ENCODE assay signal across 5 fruit fly cellular contexts in the genomic region with DNA sequence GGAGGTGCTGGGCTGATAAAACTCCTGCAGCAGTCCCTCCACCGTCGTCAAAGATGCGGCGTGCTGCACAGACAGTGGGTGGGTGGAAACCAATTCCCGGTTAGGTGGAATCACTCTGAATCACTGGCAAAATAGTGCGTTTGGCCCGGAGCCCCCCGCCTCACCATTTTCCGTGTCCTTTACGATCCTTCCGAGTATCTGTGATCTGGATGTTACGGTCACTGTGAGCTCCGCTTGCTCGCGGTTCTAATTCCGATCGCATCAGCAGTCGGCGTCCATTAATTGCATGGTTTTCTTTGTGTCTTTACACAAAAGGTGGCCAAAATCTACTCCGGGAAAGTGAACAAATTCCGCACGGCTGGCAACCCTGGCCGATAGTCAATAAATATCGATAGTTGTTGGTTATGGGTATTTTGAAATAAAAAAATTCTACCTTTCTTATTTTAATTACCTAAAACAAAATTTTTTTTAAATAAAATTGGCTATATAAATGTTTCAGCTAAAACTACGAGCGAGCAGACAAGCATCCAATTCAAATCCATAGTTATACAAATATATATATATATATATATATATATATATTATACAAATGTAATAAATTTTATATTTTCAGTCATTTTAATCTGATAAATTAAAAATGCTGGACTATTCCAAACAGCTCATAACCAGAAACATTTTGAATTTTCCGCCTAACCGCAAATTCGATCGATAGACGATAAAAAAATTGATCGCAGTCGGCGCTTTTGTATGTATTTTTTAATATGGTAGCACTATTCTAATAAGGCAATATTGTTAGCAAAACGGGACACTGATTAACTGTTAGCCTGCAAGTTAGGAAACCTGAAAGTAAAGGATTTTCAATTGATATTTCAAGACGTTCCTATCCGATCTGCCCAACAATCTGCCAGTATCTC.
TF ChIP-seq lines count a peak whose summit lies in the region.

A gene (minus strand): TSS at position 350 of the 914 bp plus-strand sequence.
A gene (plus strand): TSS at position 755 of the 914 bp plus-strand sequence.

- TF ChIP-seq CTCF in whole organism, embryonic (GFP tag; optimal IDR thresholded peaks at IDR 0.05; lab: Kevin White, UChicago) = no peak

TF ChIP-seq in whole organism, adult, 20 proteins besides CTCF, POLR2A, EP300 and RAD21 (continues in another document):
- peak; percentile 30 for TF ChIP-seq bab1 (GFP tag; optimal IDR thresholded peaks at IDR 0.05; lab: Kevin White, UChicago)
- TF ChIP-seq CG33017 (tag; optimal IDR thresholded peaks at IDR 0.05; lab: Kevin White, UChicago) = peak; percentile 4
- TF ChIP-seq tj (GFP tag; optimal IDR thresholded peaks at IDR 0.05; lab: Kevin White, UChicago) = peak; percentile 12
- TF ChIP-seq CG1620 (GFP tag; optimal IDR thresholded peaks at IDR 0.05; lab: Kevin White, UChicago) = peak; percentile 31
- TF ChIP-seq CG7045 (GFP tag; optimal IDR thresholded peaks at IDR 0.05; lab: Kevin White, UChicago) = no peak
- peak; percentile 52 for TF ChIP-seq CG7101 (tag; optimal IDR thresholded peaks at IDR 0.05; lab: Kevin White, UChicago)
- no peak for TF ChIP-seq Clk (GFP tag; optimal IDR thresholded peaks at IDR 0.05; lab: Kevin White, UChicago)
- no peak for TF ChIP-seq toe (GFP tag; optimal IDR thresholded peaks at IDR 0.05; lab: Kevin White, UChicago)
- peak; percentile 7 for TF ChIP-seq ovo (GFP tag; optimal IDR thresholded peaks at IDR 0.05; lab: Kevin White, UChicago)
- no peak for TF ChIP-seq kay (GFP tag; lab: Kevin White, UChicago; ENCODE audit: borderline replicate concordance)
- TF ChIP-seq CG12768 (GFP tag; optimal IDR thresholded peaks at IDR 0.05; lab: Kevin White, UChicago) = no peak
- TF ChIP-seq pad (GFP tag; optimal IDR thresholded peaks at IDR 0.05; lab: Kevin White, UChicago) = no peak
- no peak for TF ChIP-seq Crg-1 (GFP tag; optimal IDR thresholded peaks at IDR 0.05; lab: Kevin White, UChicago)
- no peak for TF ChIP-seq CG5204 (GFP tag; optimal IDR thresholded peaks at IDR 0.05; lab: Kevin White, UChicago)
- no peak for TF ChIP-seq cic (GFP tag; optimal IDR thresholded peaks at IDR 0.05; lab: Kevin White, UChicago)
- TF ChIP-seq Mnt (GFP tag; optimal IDR thresholded peaks at IDR 0.05; lab: Kevin White, UChicago) = peak; percentile 10

TF ChIP-seq in whole organism, embryonic, 481 proteins besides CTCF, POLR2A, EP300 and RAD21 (continues in another document):
- TF ChIP-seq CG4617 (GFP tag; optimal IDR thresholded peaks at IDR 0.05; lab: Kevin White, UChicago; ENCODE audit: borderline replicate concordance) (peak; percentile 71), CG11093 (GFP tag; IDR thresholded peaks at IDR 0.05; lab: Robert Waterston, UW) (no peak), CG18262 (tag; optimal IDR thresholded peaks at IDR 0.05; lab: Kevin White, UChicago) (peak; percentile 46), CG11695 (GFP tag; IDR thresholded peaks at IDR 0.05; lab: Robert Waterston, UW) (no peak), Neu2 (GFP tag; optimal IDR thresholded peaks at IDR 0.05; lab: Kevin White, UChicago; ENCODE audit: borderline replicate concordance) (no peak), CG4404 (GFP tag; IDR thresholded peaks at IDR 0.05; lab: Robert Waterston, UW) (no peak), lov (optimal IDR thresholded peaks at IDR 0.05; lab: Kevin White, UChicago) (no peak), lov (GFP tag; IDR thresholded peaks at IDR 0.05; lab: Robert Waterston, UW) (no peak), Myb (GFP tag; optimal IDR thresholded peaks at IDR 0.05; lab: Kevin White, UChicago) (peak; percentile 11), CG30431 (GFP tag; optimal IDR thresholded peaks at IDR 0.05; lab: Kevin White, UChicago) (no peak), Aef1 (GFP tag; IDR thresholded peaks at IDR 0.05; lab: Robert Waterston, UW) (no peak), NC2α (GFP tag; optimal IDR thresholded peaks at IDR 0.05; lab: Kevin White, UChicago) (no peak), CG10565 (GFP tag; optimal IDR thresholded peaks at IDR 0.05; lab: Kevin White, UChicago) (no peak), zfh2 (GFP tag; optimal IDR thresholded peaks at IDR 0.05; lab: Kevin White, UChicago) (peak; percentile 32), MESR4 (GFP tag; optimal IDR thresholded peaks at IDR 0.05; lab: Kevin White, UChicago) (peak; percentile 77), ham (GFP tag; IDR thresholded peaks at IDR 0.05; lab: Robert Waterston, UW) (no peak)

TF ChIP-seq in whole organism, prepupa, 60 proteins besides CTCF, POLR2A, EP300 and RAD21 (continues in another document):
- TF ChIP-seq CG11902 (GFP tag; optimal IDR thresholded peaks at IDR 0.05; lab: Kevin White, UChicago) (no peak), pdm3 (GFP tag; optimal IDR thresholded peaks at IDR 0.05; lab: Kevin White, UChicago) (no peak), dsx (GFP tag; optimal IDR thresholded peaks at IDR 0.05; lab: Kevin White, UChicago; ENCODE audit: poor library complexity, severe bottlenecking) (no peak), Eip75B (GFP tag; optimal IDR thresholded peaks at IDR 0.05; lab: Kevin White, UChicago) (no peak), svp (GFP tag; lab: Kevin White, UChicago) (no peak), CG9139 (GFP tag; optimal IDR thresholded peaks at IDR 0.05; lab: Kevin White, UChicago) (no peak), CG8319 (GFP tag; optimal IDR thresholded peaks at IDR 0.05; lab: Kevin White, UChicago) (no peak), Met (GFP tag; optimal IDR thresholded peaks at IDR 0.05; lab: Kevin White, UChicago) (no peak), CG7368 (GFP tag; optimal IDR thresholded peaks at IDR 0.05; lab: Kevin White, UChicago) (no peak), Sox14 (GFP tag; optimal IDR thresholded peaks at IDR 0.05; lab: Kevin White, UChicago) (peak; percentile 84), Hr38 (GFP tag; optimal IDR thresholded peaks at IDR 0.05; lab: Kevin White, UChicago) (no peak), dac (GFP tag; optimal IDR thresholded peaks at IDR 0.05; lab: Kevin White, UChicago) (no peak), achi (GFP tag; optimal IDR thresholded peaks at IDR 0.05; lab: Kevin White, UChicago) (no peak), esn (GFP tag; optimal IDR thresholded peaks at IDR 0.05; lab: Kevin White, UChicago) (peak; percentile 21), Eip78C (GFP tag; lab: Kevin White, UChicago) (peak; percentile 38), CG10669 (GFP tag; optimal IDR thresholded peaks at IDR 0.05; lab: Kevin White, UChicago) (no peak), CG8632 (GFP tag; optimal IDR thresholded peaks at IDR 0.05; lab: Kevin White, UChicago) (peak; percentile 7), CG16779 (tag; optimal IDR thresholded peaks at IDR 0.05; lab: Kevin White, UChicago) (no peak)

TF ChIP-seq in whole organism, pupa, 21 proteins besides CTCF, POLR2A, EP300 and RAD21:
- TF ChIP-seq CG14655 (GFP tag; optimal IDR thresholded peaks at IDR 0.05; lab: Kevin White, UChicago) = no peak
- peak; percentile 2 for TF ChIP-seq CG15710 (tag; optimal IDR thresholded peaks at IDR 0.05; lab: Kevin White, UChicago)
- TF ChIP-seq Snoo (tag; optimal IDR thresholded peaks at IDR 0.05; lab: Kevin White, UChicago) = peak; percentile 7
- peak; percentile 20 for TF ChIP-seq CG17806 (tag; optimal IDR thresholded peaks at IDR 0.05; lab: Kevin White, UChicago)
- peak; percentile 30 for TF ChIP-seq CG9948 (tag; optimal IDR thresholded peaks at IDR 0.05; lab: Kevin White, UChicago)
- peak; percentile 31; the same call in 1 of the 2 replicates for TF ChIP-seq Ets98B (GFP tag; IDR thresholded peaks at IDR 0.05; lab: Robert Waterston, UW)
- TF ChIP-seq CG12605 (GFP tag; IDR thresholded peaks at IDR 0.05; lab: Robert Waterston, UW) = no peak
- TF ChIP-seq CG8159 (tag; optimal IDR thresholded peaks at IDR 0.05; lab: Kevin White, UChicago) = no peak
- TF ChIP-seq CG4496 (GFP tag; IDR thresholded peaks at IDR 0.05; lab: Robert Waterston, UW) = 0 out of 3 replicates have a peak, but pooled peaks have one; percentile 43
- TF ChIP-seq Pif1A (GFP tag; optimal IDR thresholded peaks at IDR 0.05; lab: Kevin White, UChicago) = no peak
- no peak for TF ChIP-seq D1 (tag; optimal IDR thresholded peaks at IDR 0.05; lab: Kevin White, UChicago)
- no peak for TF ChIP-seq Pif1B (GFP tag; optimal IDR thresholded peaks at IDR 0.05; lab: Kevin White, UChicago)

TF ChIP-seq in whole organism, wandering third instar larva, 38 proteins besides CTCF, POLR2A, EP300 and RAD21:
- TF ChIP-seq Hr83 (GFP tag; optimal IDR thresholded peaks at IDR 0.05; lab: Kevin White, UChicago; ENCODE audit: poor library complexity, severe bottlenecking) (peak; percentile 69), foxo (GFP tag; optimal IDR thresholded peaks at IDR 0.05; lab: Kevin White, UChicago) (peak in 1 of 2 experiments; percentile 46), woc (GFP tag; optimal IDR thresholded peaks at IDR 0.05; lab: Kevin White, UChicago) (no peak), usp (GFP tag; optimal IDR thresholded peaks at IDR 0.05; lab: Kevin White, UChicago) (no peak), psq (GFP tag; optimal IDR thresholded peaks at IDR 0.05; lab: Kevin White, UChicago) (peak; percentile 23), sv (GFP tag; optimal IDR thresholded peaks at IDR 0.05; lab: Kevin White, UChicago) (no peak), HLH106 (tag; optimal IDR thresholded peaks at IDR 0.05; lab: Kevin White, UChicago) (peak; percentile 53), rgr (GFP tag; optimal IDR thresholded peaks at IDR 0.05; lab: Kevin White, UChicago) (peak; percentile 58), Jra (GFP tag; optimal IDR thresholded peaks at IDR 0.05; lab: Kevin White, UChicago) (no peak), Myc (optimal IDR thresholded peaks at IDR 0.05; lab: Kevin White, UChicago) (no peak), dsf (GFP tag; optimal IDR thresholded peaks at IDR 0.05; lab: Kevin White, UChicago; ENCODE audit: borderline replicate concordance) (no peak), OdsH (GFP tag; optimal IDR thresholded peaks at IDR 0.05; lab: Kevin White, UChicago) (peak; percentile 13), dl (GFP tag; optimal IDR thresholded peaks at IDR 0.05; lab: Kevin White, UChicago; ENCODE audit: insufficient read depth in 1 of 2, partially characterized antibody in 2 of 2) (no peak)
